Worm (Caenorhabditis elegans) whole organism, L1 larva: ENCODE measurements around the gene ZK666.14.
"Not testable (repeated sequence)": the region's sequence is repeated elsewhere in the genome, so short reads cannot be mapped to it uniquely, and the experiment has no call there.

ENCODE experiments used
- C16A3.4 ChIP-seq: fragments of 150-350 bp; optimal IDR thresholded peaks from 2 replicates; lab custom pipeline; 2014; ENCODE audit warnings: missing biosample characterization, missing genetic modification characterization
- C34B4.2 ChIP-seq: sonication (generic microtip); optimal IDR thresholded peaks from 2 replicates; lab custom pipeline; 2017; ENCODE audit warnings: mild to moderate bottlenecking, missing genetic modification characterization, missing compliant biosample characterization
- F16B12.6 ChIP-seq: fragments of 150-350 bp; optimal IDR thresholded peaks from 2 replicates; lab custom pipeline; 2014; ENCODE audit warnings: missing biosample characterization, missing genetic modification characterization
- aha-1 ChIP-seq: fragments of 150-350 bp; optimal IDR thresholded peaks from 2 replicates; lab custom pipeline; 2014; ENCODE audit warnings: missing biosample characterization, missing genetic modification characterization
- alr-1 ChIP-seq: fragments of 200-800 bp; sonication (Bioruptor generic); optimal IDR thresholded peaks from 2 replicates; lab custom pipeline; 2018; ENCODE audit warnings: borderline replicate concordance, mild to moderate bottlenecking, missing genetic modification characterization, missing compliant biosample characterization
- ama-1 ChIP-seq: fragments of 150-350 bp; optimal IDR thresholded peaks from 2 replicates; lab custom pipeline; 2014
- ceh-63 ChIP-seq: fragments of 200-800 bp; sonication (Bioruptor generic); optimal IDR thresholded peaks from 2 replicates; lab custom pipeline; 2018; ENCODE audit warnings: mild to moderate bottlenecking, missing genetic modification characterization, missing compliant biosample characterization
- ceh-82 ChIP-seq, 3 experiments: fragments of 150-350 bp in 1 of 3; sonication (generic microtip) in 2 of 3; optimal IDR thresholded peaks; 2 replicates each; lab custom pipeline; 2014 to 2017; ENCODE audit warnings: missing biosample characterization in 3 of 3, missing genetic modification characterization in 3 of 3
- dpl-1 ChIP-seq, 3 experiments: fragments of 150-350 bp in 2 of 3; sonication (generic microtip) in 1 of 3; optimal IDR thresholded peaks; 2 replicates each; lab custom pipeline; 2014 to 2017; ENCODE audit warnings: missing biosample characterization in 3 of 3, missing genetic modification characterization in 3 of 3, missing genetic modification reagents in 3 of 3
- efl-1 ChIP-seq, 4 experiments: fragments of 150-350 bp; optimal IDR thresholded peaks in 3 of 4; peaks in 1 of 4; 1 replicate in 1 of 4; 2 replicates in 3 of 4; lab custom pipeline; 2014; ENCODE audit warnings: missing biosample characterization in 2 of 4, missing genetic modification characterization in 2 of 4, missing genetic modification reagents in 2 of 4
- efl-3 ChIP-seq: fragments of 200-800 bp; sonication (Bioruptor generic); optimal IDR thresholded peaks from 2 replicates; lab custom pipeline; 2018; ENCODE audit warnings: mild to moderate bottlenecking, missing genetic modification characterization, missing compliant biosample characterization
- egl-13 ChIP-seq: sonication (generic microtip); optimal IDR thresholded peaks from 2 replicates; lab custom pipeline; 2016; ENCODE audit warnings: missing genotype, missing genetic modification reagents, missing genetic modification characterization, missing compliant biosample characterization
- egl-27 ChIP-seq, 2 experiments: fragments of 150-350 bp in 1 of 2; sonication (generic microtip); optimal IDR thresholded peaks; 3 replicates each; lab custom pipeline; 2017 to 2018; ENCODE audit warnings: missing biosample characterization in 2 of 2, missing genetic modification characterization in 2 of 2, missing genetic modification reagents in 2 of 2
- elt-2 ChIP-seq: sonication (generic microtip); optimal IDR thresholded peaks from 2 replicates; lab custom pipeline; 2016; ENCODE audit warnings: missing genetic modification characterization, mild to moderate bottlenecking, inconsistent platforms, missing compliant biosample characterization, missing genetic modification reagents
- ets-5 ChIP-seq: fragments of 200-800 bp; sonication (Bioruptor generic); IDR thresholded peaks from 2 replicates; pipeline ENCODE4 v1.3.6; 2022; ENCODE audit warnings: missing genetic modification characterization, missing compliant biosample characterization
- fkh-10 ChIP-seq: sonication (generic microtip); optimal IDR thresholded peaks from 2 replicates; lab custom pipeline; 2017; ENCODE audit warnings: missing biosample characterization, missing genetic modification reagents, missing genetic modification characterization
- fkh-4 ChIP-seq: sonication (generic microtip); optimal IDR thresholded peaks from 2 replicates; lab custom pipeline; 2016; ENCODE audit warnings: missing compliant biosample characterization, missing genetic modification characterization, borderline replicate concordance
- hpl-2 ChIP-seq: fragments of 150-350 bp; optimal IDR thresholded peaks from 2 replicates; lab custom pipeline; 2014; ENCODE audit warnings: missing biosample characterization, missing genetic modification reagents, missing genetic modification characterization
- irx-1 ChIP-seq: sonication (generic microtip); optimal IDR thresholded peaks from 2 replicates; lab custom pipeline; 2016; ENCODE audit warnings: missing genetic modification characterization, missing compliant biosample characterization
- lin-15B ChIP-seq: fragments of 150-350 bp; sonication (generic microtip); optimal IDR thresholded peaks from 3 replicates; lab custom pipeline; 2014; ENCODE audit warnings: missing biosample characterization, missing genetic modification characterization
- lin-35 ChIP-seq, 2 experiments: fragments of 150-350 bp; optimal IDR thresholded peaks; 2 replicates each; lab custom pipeline; 2014; ENCODE audit warnings: missing biosample characterization in 2 of 2, missing genetic modification characterization in 2 of 2, missing genetic modification reagents in 2 of 2
- lin-39 ChIP-seq: fragments of 150-350 bp; optimal IDR thresholded peaks from 2 replicates; lab custom pipeline; 2014; ENCODE audit warnings: missing biosample characterization, missing genetic modification reagents, missing genetic modification characterization
- mdl-1 ChIP-seq, 2 experiments: fragments of 150-350 bp; optimal IDR thresholded peaks; 2 replicates each; lab custom pipeline; 2014 to 2017; ENCODE audit warnings: missing biosample characterization in 2 of 2, missing genetic modification characterization in 2 of 2, inconsistent platforms in 1 of 2
- mep-1 ChIP-seq: fragments of 150-350 bp; optimal IDR thresholded peaks from 2 replicates; lab custom pipeline; 2014; ENCODE audit warnings: missing biosample characterization, missing genetic modification characterization
- nhr-47 ChIP-seq: sonication (generic microtip); optimal IDR thresholded peaks from 2 replicates; lab custom pipeline; 2016; ENCODE audit warnings: mild to moderate bottlenecking, missing genetic modification characterization, moderate library complexity, missing compliant biosample characterization
- nhr-77 ChIP-seq: fragments of 150-350 bp; optimal IDR thresholded peaks from 2 replicates; lab custom pipeline; 2014; ENCODE audit warnings: missing biosample characterization, missing genetic modification characterization
- nhr-84 ChIP-seq: sonication (generic microtip); optimal IDR thresholded peaks from 2 replicates; lab custom pipeline; 2017; ENCODE audit warnings: missing biosample characterization, missing genetic modification characterization
- pag-3 ChIP-seq: sonication (generic microtip); optimal IDR thresholded peaks from 2 replicates; lab custom pipeline; 2017; ENCODE audit warnings: missing genetic modification characterization, mild to moderate bottlenecking, missing compliant biosample characterization, antibody characterized with exemption, borderline replicate concordance; ENCODE audit not compliant: insufficient read depth
- pqm-1 ChIP-seq: sonication (generic microtip); optimal IDR thresholded peaks from 3 replicates; lab custom pipeline; 2017; ENCODE audit warnings: missing biosample characterization, missing genetic modification characterization
- rnt-1 ChIP-seq: sonication (generic microtip); optimal IDR thresholded peaks from 2 replicates; lab custom pipeline; 2016; ENCODE audit warnings: mild to moderate bottlenecking, missing genetic modification characterization, moderate library complexity, missing compliant biosample characterization
- snu-23 ChIP-seq: sonication (generic microtip); optimal IDR thresholded peaks from 2 replicates; lab custom pipeline; 2016; ENCODE audit warnings: missing genetic modification characterization, missing compliant biosample characterization
- sox-4 ChIP-seq: sonication (generic microtip); optimal IDR thresholded peaks from 2 replicates; lab custom pipeline; 2016; ENCODE audit warnings: missing genetic modification characterization, missing compliant biosample characterization
- sptf-1 ChIP-seq: fragments of 150-350 bp; optimal IDR thresholded peaks from 2 replicates; lab custom pipeline; 2014; ENCODE audit warnings: missing biosample characterization, missing genetic modification characterization
- sup-37 ChIP-seq: fragments of 200-800 bp; sonication (Bioruptor generic); optimal IDR thresholded peaks from 2 replicates; lab custom pipeline; 2018; ENCODE audit warnings: mild to moderate bottlenecking, missing genetic modification characterization, missing compliant biosample characterization
- tbx-2 ChIP-seq: sonication (generic microtip); optimal IDR thresholded peaks from 2 replicates; lab custom pipeline; 2016; ENCODE audit warnings: missing genetic modification characterization, missing compliant biosample characterization
- tlp-1 ChIP-seq: fragments of 150-350 bp; optimal IDR thresholded peaks from 2 replicates; lab custom pipeline; 2014; ENCODE audit warnings: missing biosample characterization, missing genetic modification characterization
- unc-130 ChIP-seq: fragments of 150-350 bp; optimal IDR thresholded peaks from 2 replicates; lab custom pipeline; 2017; ENCODE audit warnings: missing biosample characterization, missing genetic modification characterization, inconsistent platforms
- unc-62 ChIP-seq: fragments of 150-350 bp; optimal IDR thresholded peaks from 2 replicates; lab custom pipeline; 2014; ENCODE audit warnings: missing biosample characterization, missing genetic modification reagents, missing genetic modification characterization
- unc-86 ChIP-seq: sonication (generic microtip); optimal IDR thresholded peaks from 2 replicates; lab custom pipeline; 2016; ENCODE audit warnings: missing genetic modification characterization, missing compliant biosample characterization
- ztf-4 ChIP-seq: fragments of 150-350 bp; optimal IDR thresholded peaks from 2 replicates; lab custom pipeline; 2014; ENCODE audit warnings: missing biosample characterization, missing genetic modification characterization

The ZK666.14 gene

DNA sequence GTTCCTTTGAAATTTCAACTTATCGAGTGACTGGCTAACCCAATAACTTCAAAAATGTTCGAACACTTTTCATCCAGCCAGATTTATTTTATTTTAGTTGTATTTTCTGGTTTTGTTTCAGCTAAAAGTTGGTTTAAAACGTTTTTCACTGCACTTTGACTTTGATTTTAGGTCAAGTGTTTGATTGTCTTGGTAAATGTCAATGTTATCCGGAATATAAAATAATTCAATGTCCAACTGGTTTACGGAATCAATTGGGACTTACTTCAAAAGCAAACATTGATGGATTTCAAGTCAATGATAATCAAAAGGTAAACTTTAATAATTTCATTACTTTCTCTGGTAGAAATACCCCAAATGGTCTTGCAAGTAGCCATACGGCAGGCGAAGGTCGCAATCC, 10.7 kb upstream of the ZK666.14 start:
- TF ChIP-seq nhr-47 (tag; lab: Kevin White, UChicago) (no peak), efl-3 (GFP tag; lab: Kevin White, UChicago) (no peak), ztf-4 (tag; lab: Kevin White, UChicago) (no peak), mep-1 (tag; lab: Kevin White, UChicago) (no peak), fkh-10 (GFP tag; lab: Kevin White, UChicago) (no peak), rnt-1 (tag; lab: Kevin White, UChicago) (no peak), tlp-1 (tag; lab: Kevin White, UChicago) (no peak), lin-35 (GFP tag; optimal IDR thresholded peaks at IDR 0.05; lab: Kevin White, UChicago) (no peak), ama-1 (no peak), hpl-2 (GFP tag; lab: Kevin White, UChicago) (no peak), nhr-77 (tag; lab: Kevin White, UChicago) (no peak), pqm-1 (tag; lab: Kevin White, UChicago) (no peak)
- TF ChIP-seq, all 84 proteins: peak for 0

DNA sequence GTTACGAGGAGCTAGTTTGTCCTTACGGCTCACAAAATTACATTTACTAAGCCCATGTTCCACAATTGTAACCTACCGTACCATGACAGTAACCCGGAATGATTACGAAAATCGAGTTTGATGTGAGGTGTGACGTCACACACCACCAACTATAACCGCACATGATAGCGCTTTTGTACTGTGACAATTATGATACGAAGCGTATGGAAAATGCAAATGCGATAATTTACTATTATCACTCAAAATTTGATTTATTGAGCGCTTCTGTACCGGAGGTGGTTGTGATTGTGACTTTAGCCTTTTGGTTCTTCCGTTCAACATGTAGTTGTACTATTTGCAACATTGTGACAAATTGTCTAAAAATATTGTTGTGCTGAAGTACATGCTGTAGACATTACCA, 8.9 kb upstream of the ZK666.14 start:
- TF ChIP-seq fkh-4 (tag; lab: Kevin White, UChicago) (no peak), efl-1 (optimal IDR thresholded peaks at IDR 0.05; lab: Kevin White, UChicago) (no peak), efl-1 (GFP tag; optimal IDR thresholded peaks at IDR 0.05 in 1 of 2; lab: Kevin White, UChicago) (peak in 1 of 2 experiments; percentile 86), elt-2 (peak; percentile 46)

DNA sequence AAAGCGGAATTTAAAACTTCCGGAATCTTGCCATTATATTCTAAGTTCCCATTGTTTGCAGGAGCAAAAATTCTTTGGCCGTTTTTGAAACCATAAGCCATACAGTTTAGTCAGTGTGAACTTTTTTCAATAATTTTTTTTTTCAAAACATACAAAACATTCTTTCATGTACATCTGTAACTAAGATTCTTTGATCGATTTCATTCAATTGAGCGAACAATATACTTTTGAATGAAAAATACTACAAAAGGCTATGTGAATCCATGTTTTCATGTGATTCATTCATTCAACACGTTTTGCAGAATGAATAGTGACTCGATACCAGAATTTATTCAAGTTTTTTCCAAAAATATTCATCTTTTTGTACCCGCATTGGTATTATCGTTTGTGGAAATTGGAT, 7.8 kb upstream of the ZK666.14 start, which contains the start of gene ZK666.15:
Gene ZK666.15, plus strand, starts transcription at position 301 of the 400 bp plus-strand sequence.
- TF ChIP-seq fkh-4 (tag; lab: Kevin White, UChicago) (no peak), ets-5 (GFP tag; lab: Robert Waterston, UW) (no peak), unc-86 (no peak), egl-27 (tag; optimal IDR thresholded peaks at IDR 0.05; lab: Kevin White, UChicago) (no peak), lin-15B (tag; lab: Kevin White, UChicago) (no peak), dpl-1 (GFP tag; optimal IDR thresholded peaks at IDR 0.05; lab: Kevin White, UChicago) (no peak), snu-23 (GFP tag; lab: Kevin White, UChicago) (no peak), C34B4.2 (tag; lab: Kevin White, UChicago) (no peak), ceh-63 (no peak)

DNA sequence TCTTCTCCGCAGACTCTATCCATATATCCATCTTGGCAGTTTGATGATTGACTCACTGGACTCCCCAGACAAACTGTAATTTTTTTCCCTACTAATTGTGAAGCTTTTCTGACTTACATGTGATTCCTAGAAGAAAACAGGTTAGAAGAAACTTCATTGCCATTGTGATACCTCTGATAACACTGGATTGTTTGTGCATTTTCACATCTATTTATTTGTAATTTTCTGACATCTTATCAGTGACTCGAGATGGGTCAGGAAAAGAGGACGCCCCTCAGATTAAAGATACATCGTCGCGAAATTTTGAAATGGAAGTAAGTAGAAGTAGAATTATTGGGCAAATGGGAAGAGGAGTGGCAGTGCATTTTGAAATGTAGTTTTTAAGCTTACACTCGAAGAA, 4.2 kb upstream of the ZK666.14 start, which contains the start of gene clec-61:
Gene clec-61, minus strand, starts transcription at position 209 of the 400 bp plus-strand sequence.
- TF ChIP-seq elt-2 (peak; percentile 13), fkh-4 (tag; lab: Kevin White, UChicago) (no peak)

DNA sequence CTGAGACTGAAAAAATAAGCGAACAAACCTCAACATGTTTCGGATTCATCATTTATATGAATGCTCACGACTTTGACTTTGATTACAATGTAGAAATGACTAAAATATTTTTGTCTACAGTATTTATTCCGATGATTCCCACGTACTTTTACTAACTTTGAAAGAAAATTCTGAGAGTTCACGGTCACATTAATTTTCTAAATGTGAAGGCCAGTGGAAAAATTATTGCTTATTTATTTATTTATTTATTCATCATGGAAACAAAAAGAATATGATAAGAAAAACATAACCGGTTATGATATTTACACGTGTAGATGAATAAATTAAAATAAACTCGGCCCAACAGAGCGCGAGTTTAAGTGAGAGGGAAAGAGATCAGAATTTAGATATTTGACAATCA, 1.5 kb upstream of the ZK666.14 start, which contains the start of gene ZK666.8:
Gene ZK666.8, minus strand, starts transcription at position 101 of the 400 bp plus-strand sequence.
- not testable (repeated sequence) for TF ChIP-seq unc-62 (GFP tag; lab: Kevin White, UChicago); mdl-1 (tag; optimal IDR thresholded peaks at IDR 0.05; lab: Kevin White, UChicago); irx-1 (tag; lab: Kevin White, UChicago)

DNA sequence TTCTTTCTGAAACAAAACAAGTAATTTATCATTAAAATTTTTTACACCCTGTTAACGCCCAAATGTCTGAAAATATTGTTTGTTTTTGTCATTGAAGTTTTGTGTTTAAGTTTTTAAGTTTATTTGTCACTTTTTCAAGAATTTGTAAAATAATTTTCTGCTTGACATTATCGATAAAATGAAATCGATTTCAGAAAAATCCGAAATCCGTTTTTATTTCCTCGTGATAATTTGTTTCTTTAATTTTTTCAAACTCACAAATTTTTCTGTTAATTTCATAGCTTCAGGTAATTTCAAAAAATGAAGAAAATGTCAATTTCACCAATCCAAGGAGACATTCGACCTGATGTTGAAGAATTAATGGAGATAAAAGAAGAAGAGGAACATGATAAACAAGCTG, 1.3 kb downstream of the ZK666.14 start, which contains the start of gene ZK666.12:
Gene ZK666.12, plus strand, starts transcription at position 301 of the 400 bp plus-strand sequence.
- TF ChIP-seq lin-15B (tag; lab: Kevin White, UChicago): no peak
- no peak for TF ChIP-seq mep-1 (tag; lab: Kevin White, UChicago)
- TF ChIP-seq lin-39 (tag; lab: Kevin White, UChicago): no peak
- no peak for TF ChIP-seq pag-3 (tag; lab: Kevin White, UChicago)
- TF ChIP-seq ztf-4 (tag; lab: Kevin White, UChicago): no peak
- no peak for TF ChIP-seq F16B12.6 (tag; lab: Kevin White, UChicago)
- TF ChIP-seq C16A3.4: no peak
- no peak for TF ChIP-seq ceh-82 (tag; optimal IDR thresholded peaks at IDR 0.05; lab: Kevin White, UChicago)
- TF ChIP-seq sptf-1 (tag; lab: Kevin White, UChicago): no peak
- no peak for TF ChIP-seq nhr-84 (tag; lab: Kevin White, UChicago)
- no peak for TF ChIP-seq tbx-2 (tag; lab: Kevin White, UChicago)
- TF ChIP-seq alr-1 (tag; lab: Kevin White, UChicago): no peak
- TF ChIP-seq egl-13 (tag; lab: Kevin White, UChicago): no peak
- no peak for TF ChIP-seq unc-130 (tag; lab: Kevin White, UChicago)
- TF ChIP-seq dpl-1 (GFP tag; optimal IDR thresholded peaks at IDR 0.05; lab: Kevin White, UChicago): no peak
- no peak for TF ChIP-seq sox-4 (tag; lab: Kevin White, UChicago)
- TF ChIP-seq sup-37 (GFP tag; lab: Kevin White, UChicago): no peak
- no peak for TF ChIP-seq ets-5 (GFP tag; lab: Robert Waterston, UW)
- TF ChIP-seq aha-1: no peak
